Worm (Caenorhabditis elegans) whole organism, mixed stage, embryonic: Measurements from ENCODE around the gene K09E9.4.

Experiments
- M03D4.4 ChIP-seq: sonication (generic microtip); optimal IDR thresholded peaks from 2 replicates; lab custom pipeline; 2017; ENCODE audit warnings: mild to moderate bottlenecking, missing genetic modification characterization, missing compliant biosample characterization
- bed-3 ChIP-seq: fragments of 200-800 bp; sonication (Bioruptor generic); optimal IDR thresholded peaks from 3 replicates; lab custom pipeline; 2018; ENCODE audit warnings: mild to moderate bottlenecking, missing genetic modification characterization, moderate library complexity, missing compliant biosample characterization
- blmp-1 ChIP-seq: fragments of 150-350 bp; optimal IDR thresholded peaks from 2 replicates; lab custom pipeline; 2014; ENCODE audit warnings: missing biosample characterization, missing genetic modification characterization
- ceh-39 ChIP-seq: fragments of 150-350 bp; optimal IDR thresholded peaks from 2 replicates; lab custom pipeline; 2014; ENCODE audit warnings: missing biosample characterization, missing genetic modification characterization
- ceh-43 ChIP-seq: fragments of 200-800 bp; sonication (Bioruptor generic); optimal IDR thresholded peaks from 2 replicates; lab custom pipeline; 2018; ENCODE audit warnings: mild to moderate bottlenecking, missing genetic modification characterization, moderate library complexity, missing compliant biosample characterization
- ceh-83 ChIP-seq: fragments of 200-800 bp; sonication (Bioruptor generic); optimal IDR thresholded peaks from 2 replicates; lab custom pipeline; 2018; ENCODE audit warnings: mild to moderate bottlenecking, missing genetic modification characterization, missing compliant biosample characterization
- ces-1 ChIP-seq: fragments of 150-350 bp; optimal IDR thresholded peaks from 2 replicates; lab custom pipeline; 2014; ENCODE audit warnings: missing biosample characterization, missing genetic modification reagents, missing genetic modification characterization
- cnd-1 ChIP-seq: fragments of 200-800 bp; sonication (Bioruptor generic); optimal IDR thresholded peaks from 2 replicates; lab custom pipeline; 2018; ENCODE audit warnings: mild to moderate bottlenecking, missing genetic modification characterization, missing compliant biosample characterization
- drap-1 ChIP-seq: fragments of 200-800 bp; sonication (Bioruptor generic); optimal IDR thresholded peaks from 3 replicates; lab custom pipeline; 2018; ENCODE audit warnings: mild to moderate bottlenecking, missing genetic modification characterization, missing compliant biosample characterization
- elt-1 ChIP-seq: sonication (generic microtip); optimal IDR thresholded peaks from 2 replicates; lab custom pipeline; 2017; ENCODE audit warnings: missing genetic modification characterization, mild to moderate bottlenecking, missing compliant biosample characterization, antibody characterized with exemption, moderate library complexity, borderline replicate concordance; ENCODE audit not compliant: insufficient read depth
- elt-3 ChIP-seq: fragments of 150-350 bp; optimal IDR thresholded peaks from 2 replicates; lab custom pipeline; 2014; ENCODE audit warnings: missing biosample characterization, missing genetic modification characterization
- flh-1 ChIP-seq: fragments of 200-800 bp; sonication (Bioruptor generic); optimal IDR thresholded peaks from 2 replicates; lab custom pipeline; 2018; ENCODE audit warnings: mild to moderate bottlenecking, missing genetic modification characterization, moderate library complexity, missing compliant biosample characterization
- ham-2 ChIP-seq: fragments of 200-800 bp; sonication (Bioruptor generic); optimal IDR thresholded peaks from 2 replicates; lab custom pipeline; 2018; ENCODE audit warnings: mild to moderate bottlenecking, missing genetic modification characterization, missing compliant biosample characterization
- hlh-1 ChIP-seq: fragments of 150-350 bp; optimal IDR thresholded peaks from 2 replicates; lab custom pipeline; 2014; ENCODE audit warnings: missing biosample characterization, missing genetic modification reagents, missing genetic modification characterization
- lin-13 ChIP-seq: fragments of 150-350 bp; optimal IDR thresholded peaks from 2 replicates; lab custom pipeline; 2014; ENCODE audit warnings: missing biosample characterization, missing genetic modification characterization
- lin-32 ChIP-seq: fragments of 200-800 bp; sonication (Bioruptor generic); optimal IDR thresholded peaks from 2 replicates; lab custom pipeline; 2018; ENCODE audit warnings: mild to moderate bottlenecking, missing genetic modification characterization, missing compliant biosample characterization
- lsy-2 ChIP-seq: fragments of 150-350 bp; optimal IDR thresholded peaks from 2 replicates; lab custom pipeline; 2014; ENCODE audit warnings: missing biosample characterization, missing genetic modification characterization
- mab-5 ChIP-seq: fragments of 150-350 bp; optimal IDR thresholded peaks from 2 replicates; lab custom pipeline; 2014; ENCODE audit warnings: missing biosample characterization, missing genetic modification characterization
- mep-1 ChIP-seq: fragments of 150-350 bp; optimal IDR thresholded peaks from 2 replicates; lab custom pipeline; 2017; ENCODE audit warnings: missing biosample characterization, missing genetic modification reagents, missing genetic modification characterization, inconsistent platforms
- mls-2 ChIP-seq: sonication (generic microtip); optimal IDR thresholded peaks from 2 replicates; lab custom pipeline; 2016; ENCODE audit warnings: mild to moderate bottlenecking, missing genetic modification characterization, moderate library complexity, missing compliant biosample characterization
- nhr-12 ChIP-seq: fragments of 150-350 bp; optimal IDR thresholded peaks from 2 replicates; lab custom pipeline; 2014; ENCODE audit warnings: missing biosample characterization, missing genetic modification characterization
- nhr-2 ChIP-seq: fragments of 150-350 bp; optimal IDR thresholded peaks from 2 replicates; lab custom pipeline; 2014; ENCODE audit warnings: missing biosample characterization, missing genetic modification characterization
- nhr-237 ChIP-seq: fragments of 150-350 bp; optimal IDR thresholded peaks from 2 replicates; lab custom pipeline; 2014; ENCODE audit warnings: missing biosample characterization, missing genetic modification characterization
- nhr-28 ChIP-seq: fragments of 150-350 bp; optimal IDR thresholded peaks from 2 replicates; lab custom pipeline; 2014; ENCODE audit warnings: missing biosample characterization, missing genetic modification characterization
- nhr-76 ChIP-seq: sonication (generic microtip); optimal IDR thresholded peaks from 2 replicates; lab custom pipeline; 2017; ENCODE audit warnings: missing biosample characterization, missing genetic modification characterization
- pha-4 ChIP-seq: fragments of 150-350 bp; optimal IDR thresholded peaks from 2 replicates; lab custom pipeline; 2018; ENCODE audit warnings: missing biosample characterization, missing genetic modification reagents, missing genetic modification characterization
- snpc-4 ChIP-seq: fragments of 150-350 bp; optimal IDR thresholded peaks from 2 replicates; lab custom pipeline; 2014; ENCODE audit warnings: missing biosample characterization, missing genetic modification characterization
- sptf-1 ChIP-seq: sonication (generic microtip); optimal IDR thresholded peaks from 2 replicates; lab custom pipeline; 2017; ENCODE audit warnings: mild to moderate bottlenecking, missing genetic modification characterization, moderate library complexity, missing compliant biosample characterization
- tbx-8 ChIP-seq: fragments of 200-800 bp; sonication (Bioruptor generic); optimal IDR thresholded peaks from 2 replicates; lab custom pipeline; 2018; ENCODE audit warnings: mild to moderate bottlenecking, missing genetic modification characterization, moderate library complexity, missing compliant biosample characterization
- unc-120 ChIP-seq: sonication (generic microtip); optimal IDR thresholded peaks from 2 replicates; lab custom pipeline; 2017; ENCODE audit warnings: missing genetic modification characterization, missing compliant biosample characterization; ENCODE audit not compliant: poor library complexity, severe bottlenecking
- unc-62 ChIP-seq: fragments of 150-350 bp; optimal IDR thresholded peaks from 2 replicates; lab custom pipeline; 2014; ENCODE audit warnings: missing biosample characterization, missing genetic modification reagents, missing genetic modification characterization
- zip-8 ChIP-seq: fragments of 150-350 bp; optimal IDR thresholded peaks from 2 replicates; lab custom pipeline; 2014; ENCODE audit warnings: missing biosample characterization, missing genetic modification characterization
- ztf-11 ChIP-seq: fragments of 150-350 bp; optimal IDR thresholded peaks from 2 replicates; lab custom pipeline; 2014; ENCODE audit warnings: missing biosample characterization, missing genetic modification characterization

Gene K09E9.4

ce11 chrX:15650428-15650827 lies 20.2 kb upstream of the K09E9.4 start:
- TF ChIP-seq ceh-43 (GFP tag; lab: Kevin White, UChicago) (no peak), bed-3 (GFP tag; lab: Kevin White, UChicago) (no peak), ceh-39 (tag; lab: Kevin White, UChicago) (no peak), ceh-83 (GFP tag; lab: Kevin White, UChicago) (no peak), drap-1 (GFP tag; lab: Kevin White, UChicago) (no peak), mab-5 (no peak), ces-1 (GFP tag; lab: Kevin White, UChicago) (no peak)

- TF ChIP-seq unc-120 (tag; lab: Kevin White, UChicago) (no peak), tbx-8 (GFP tag; lab: Kevin White, UChicago) (no peak), bed-3 (GFP tag; lab: Kevin White, UChicago) (no peak), zip-8 (tag; lab: Kevin White, UChicago) (no peak), hlh-1 (tag; lab: Kevin White, UChicago) (no peak), mls-2 (no peak), elt-1 (tag; lab: Kevin White, UChicago) (no peak), ztf-11 (no peak), sptf-1 (tag; lab: Kevin White, UChicago) (no peak), pha-4 (tag; lab: Kevin White, UChicago) (no peak), blmp-1 (tag; lab: Kevin White, UChicago) (no peak), nhr-237 (tag; lab: Kevin White, UChicago) (no peak), ceh-43 (GFP tag; lab: Kevin White, UChicago) (no peak)
These were observed 17.0 kb upstream of the K09E9.4 start, which contains the start of gene F59D12.5 for ce11 chrX:15647276-15647675. Gene F59D12.5, minus strand, starts transcription at chrX:15647369.

- TF ChIP-seq ztf-11 (no peak), ceh-83 (GFP tag; lab: Kevin White, UChicago) (no peak), drap-1 (GFP tag; lab: Kevin White, UChicago) (no peak), lin-13 (no peak), mab-5 (no peak), unc-62 (GFP tag; lab: Kevin White, UChicago) (no peak), flh-1 (GFP tag; lab: Kevin White, UChicago) (no peak), nhr-2 (tag; lab: Kevin White, UChicago) (no peak), nhr-12 (no peak), bed-3 (GFP tag; lab: Kevin White, UChicago) (no peak), sptf-1 (tag; lab: Kevin White, UChicago) (no peak), lsy-2 (tag; lab: Kevin White, UChicago) (no peak), snpc-4 (tag; lab: Kevin White, UChicago) (no peak), M03D4.4 (no peak), cnd-1 (tag; lab: Kevin White, UChicago) (no peak)
These were observed 12.4 kb upstream of the K09E9.4 start, which contains the start of gene H08J19.1 for ce11 chrX:15642638-15643037. Gene H08J19.1, plus strand, starts transcription at chrX:15642938.

- TF ChIP-seq mls-2, result no peak
- TF ChIP-seq nhr-2 (tag; lab: Kevin White, UChicago), result no peak
- TF ChIP-seq blmp-1 (tag; lab: Kevin White, UChicago), result no peak
- TF ChIP-seq cnd-1 (tag; lab: Kevin White, UChicago), result no peak
- no peak for TF ChIP-seq elt-3 (tag; lab: Kevin White, UChicago)
- no peak for TF ChIP-seq unc-120 (tag; lab: Kevin White, UChicago)
- TF ChIP-seq ham-2, result no peak
- no peak for TF ChIP-seq ceh-43 (GFP tag; lab: Kevin White, UChicago)
- TF ChIP-seq elt-1 (tag; lab: Kevin White, UChicago), result no peak
- no peak for TF ChIP-seq mep-1 (tag; lab: Kevin White, UChicago)
- no peak for TF ChIP-seq lsy-2 (tag; lab: Kevin White, UChicago)
- TF ChIP-seq ces-1 (GFP tag; lab: Kevin White, UChicago), result no peak
- no peak for TF ChIP-seq lin-32
- TF ChIP-seq mab-5, result no peak
- no peak for TF ChIP-seq zip-8 (tag; lab: Kevin White, UChicago)
- TF ChIP-seq nhr-28, result no peak
- TF ChIP-seq nhr-12, result no peak
- TF ChIP-seq nhr-76 (tag; lab: Kevin White, UChicago), result no peak
- TF ChIP-seq, all 35 proteins: peak for 0
These were observed 11.1 kb upstream of the K09E9.4 start for ce11 chrX:15641380-15641779.
